Fruit fly (Drosophila melanogaster): ENCODE measurements around the gene stumps.

DNA sequence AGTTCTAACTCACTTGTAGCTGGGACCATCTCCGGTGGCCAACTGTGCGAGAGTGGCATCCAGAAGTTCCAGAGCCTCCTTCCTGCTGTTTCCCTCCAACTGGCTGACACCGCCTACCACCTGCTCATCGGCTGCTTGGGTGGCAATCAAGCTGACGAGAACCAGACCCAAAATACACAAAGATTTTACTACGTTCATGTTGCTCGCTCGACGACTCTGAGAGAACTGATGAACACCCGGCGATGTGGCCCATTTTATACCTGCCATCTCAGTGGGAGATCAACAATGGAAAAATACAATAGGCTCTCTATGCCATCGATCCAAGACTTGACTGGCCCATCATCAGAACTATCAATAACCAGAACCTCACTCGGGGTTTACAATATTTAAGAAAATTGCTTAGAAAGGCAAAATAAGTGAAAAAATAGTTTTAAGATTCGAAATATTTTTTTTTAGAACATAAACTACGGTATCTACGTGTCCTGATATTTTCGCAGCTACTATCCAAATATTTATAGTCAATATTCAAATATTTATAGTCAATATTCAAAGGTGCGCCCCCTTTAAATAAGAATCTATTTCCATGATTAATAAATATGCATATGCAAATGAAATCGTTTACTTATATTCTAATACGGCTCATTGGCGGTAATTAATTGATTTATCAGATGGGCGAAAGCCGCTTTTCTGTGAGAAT, 7.5 kb upstream of the stumps start, which contains the start of gene Cys:
- TF ChIP-seq CG6163 (GFP tag; IDR thresholded peaks at IDR 0.05) (no peak), CG31627 (GFP tag; optimal IDR thresholded peaks at IDR 0.05) (no peak), Eip78C (GFP tag) (peak; percentile 70), CG11902 (GFP tag; optimal IDR thresholded peaks at IDR 0.05) (no peak), pdm3 (GFP tag; optimal IDR thresholded peaks at IDR 0.05) (no peak), Blimp-1 (GFP tag; optimal IDR thresholded peaks at IDR 0.05) (no peak)

Data from whole organism, prepupa.